Fruit fly (Drosophila melanogaster) whole organism, prepupa: ENCODE results near the gene CG33098.

Experiments
- Blimp-1 ChIP-seq: fragments of 200-800 bp; sonication (Bioruptor generic); optimal IDR thresholded peaks from 3 replicates; lab custom pipeline; 2017; ENCODE audit warnings: missing biosample characterization, missing genetic modification characterization, mild to moderate bottlenecking, moderate library complexity, missing genetic modification reagents
- CG31627 ChIP-seq: fragments of 200-800 bp; sonication (Bioruptor generic); optimal IDR thresholded peaks from 3 replicates; lab custom pipeline; 2016; ENCODE audit warnings: missing biosample characterization, missing genetic modification characterization
- Eip93F ChIP-seq: fragments of 200-800 bp; sonication (Bioruptor generic); optimal IDR thresholded peaks from 2 replicates; lab custom pipeline; 2016; ENCODE audit warnings: missing biosample characterization, mild to moderate bottlenecking, missing genetic modification characterization
- Hr39 ChIP-seq: fragments of 200-800 bp; sonication (Bioruptor generic); optimal IDR thresholded peaks from 2 replicates; lab custom pipeline; 2016; ENCODE audit warnings: missing biosample characterization, missing genetic modification characterization

DNA sequence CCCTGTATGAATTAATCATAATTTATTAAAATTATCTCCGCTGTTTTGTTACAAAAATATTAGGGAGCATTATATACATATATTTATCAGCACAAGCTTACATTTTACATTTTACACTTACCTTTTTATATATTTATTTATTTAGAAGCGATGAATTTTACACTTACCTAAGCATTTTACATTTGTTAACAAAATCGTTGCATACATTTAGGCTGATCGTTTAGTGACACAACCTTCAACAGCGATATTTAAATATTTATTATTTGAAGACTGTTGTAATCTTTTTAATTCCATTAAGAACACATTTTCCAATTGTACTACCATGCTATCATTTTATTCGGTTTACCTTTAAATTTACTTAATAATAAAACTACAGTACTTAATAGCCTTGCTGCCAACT is 3.2 kb upstream of the CG33098 start:
- no peak for TF ChIP-seq CG31627 (GFP tag; lab: Kevin White, UChicago)
- TF ChIP-seq Eip93F (GFP tag; lab: Kevin White, UChicago) = no peak
- TF ChIP-seq Blimp-1 (GFP tag; lab: Kevin White, UChicago) = no peak
- no peak for TF ChIP-seq Hr39 (GFP tag; lab: Kevin White, UChicago)
